Worm (Caenorhabditis elegans): ENCODE measurements around the gene srbc-42.

- no peak for TF ChIP-seq snpc-4 (tag; optimal IDR thresholded peaks at IDR 0.05)
- TF ChIP-seq unc-39 (tag; optimal IDR thresholded peaks at IDR 0.05), result no peak
- TF ChIP-seq unc-62 (GFP tag; optimal IDR thresholded peaks at IDR 0.05), result no peak
- TF ChIP-seq nhr-28 (tag; optimal IDR thresholded peaks at IDR 0.05), result no peak
- no peak for TF ChIP-seq fkh-10 (GFP tag; optimal IDR thresholded peaks at IDR 0.05)
Observed at ce11 chrV:2150876-2151275, 40.1 kb downstream of the srbc-42 start, which contains the start of gene C45H4.13.
